Worm (Caenorhabditis elegans): ENCODE measurements around the gene teg-1.

DNA sequence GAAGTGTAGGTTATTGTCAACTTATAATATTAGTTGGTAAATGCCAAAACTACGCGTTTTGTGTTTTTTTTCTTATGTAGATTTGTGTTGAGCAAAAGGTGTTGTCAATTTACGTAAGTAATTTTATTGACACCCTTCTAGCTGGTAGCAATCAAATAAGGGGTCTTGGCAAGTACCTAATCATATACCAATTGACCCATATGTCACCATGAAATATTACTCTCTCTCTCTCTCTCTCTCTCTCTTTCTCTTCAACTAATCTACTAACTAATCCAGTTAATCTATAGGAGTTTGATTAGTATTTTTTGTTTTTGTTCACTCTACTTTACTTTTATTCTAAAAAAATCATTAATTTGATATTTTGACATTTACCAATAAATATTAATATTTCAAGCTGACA is 41.4 kb upstream of the teg-1 start:
- TF ChIP-seq sea-1 (GFP tag; conservative IDR thresholded peaks at IDR 0.05), result no peak
- no peak for TF ChIP-seq ama-1 (optimal IDR thresholded peaks at IDR 0.05)
- no peak for TF ChIP-seq tbx-37 (GFP tag; conservative IDR thresholded peaks at IDR 0.05)

Data from whole organism, early embryonic.